Worm (Caenorhabditis elegans) whole organism, early embryonic: ENCODE results near the gene C26F1.1.

Source experiments
- B0310.2 ChIP-seq: sonication (generic microtip); optimal IDR thresholded peaks from 2 replicates; lab custom pipeline; 2016; ENCODE audit warnings: mild to moderate bottlenecking, missing genetic modification characterization, missing compliant biosample characterization
- F13C5.2 ChIP-seq: sonication (generic microtip); optimal IDR thresholded peaks from 2 replicates; lab custom pipeline; 2017; ENCODE audit warnings: mild to moderate bottlenecking, missing genetic modification characterization, inconsistent platforms, missing compliant biosample characterization
- aly-1 ChIP-seq: sonication (generic microtip); optimal IDR thresholded peaks from 2 replicates; lab custom pipeline; 2016; ENCODE audit warnings: missing genetic modification characterization, missing compliant biosample characterization
- ama-1 ChIP-seq: fragments of 150-350 bp; optimal IDR thresholded peaks from 2 replicates; lab custom pipeline; 2014
- ceh-13 ChIP-seq: fragments of 200-800 bp; sonication (Bioruptor generic); optimal IDR thresholded peaks from 2 replicates; lab custom pipeline; 2018; ENCODE audit warnings: mild to moderate bottlenecking, missing genetic modification characterization, missing compliant biosample characterization
- ceh-36 ChIP-seq: sonication (generic microtip); optimal IDR thresholded peaks from 2 replicates; lab custom pipeline; 2016; ENCODE audit warnings: missing genetic modification characterization, inconsistent platforms, missing compliant biosample characterization
- ets-7 ChIP-seq: sonication (generic microtip); optimal IDR thresholded peaks from 2 replicates; lab custom pipeline; 2016; ENCODE audit warnings: missing genotype, missing genetic modification characterization, missing compliant biosample characterization
- flt-1 ChIP-seq: fragments of 200-800 bp; sonication (Bioruptor generic); IDR thresholded peaks from 2 replicates; pipeline ENCODE4 v1.3.6; 2022; ENCODE audit warnings: missing genetic modification characterization, missing compliant biosample characterization
- hmbx-1 ChIP-seq: sonication (generic microtip); optimal IDR thresholded peaks from 2 replicates; lab custom pipeline; 2016; ENCODE audit warnings: mild to moderate bottlenecking, missing genetic modification characterization, missing compliant biosample characterization
- hmg-4 ChIP-seq: fragments of 200-800 bp; sonication (Bioruptor generic); optimal IDR thresholded peaks from 2 replicates; lab custom pipeline; 2018; ENCODE audit warnings: mild to moderate bottlenecking, missing genetic modification characterization, missing compliant biosample characterization
- hnd-1 ChIP-seq: sonication (generic microtip); optimal IDR thresholded peaks from 2 replicates; lab custom pipeline; 2016; ENCODE audit warnings: missing genetic modification characterization, missing compliant biosample characterization
- pes-1 ChIP-seq: fragments of 200-800 bp; sonication (Bioruptor generic); IDR thresholded peaks from 2 replicates; pipeline ENCODE4 v1.3.6; 2022; ENCODE audit warnings: missing genetic modification reagents, missing genetic modification characterization, missing compliant biosample characterization
- scrt-1 ChIP-seq: fragments of 200-800 bp; sonication (Bioruptor generic); IDR thresholded peaks from 2 replicates; pipeline ENCODE4 v1.3.6; 2022; ENCODE audit warnings: missing genetic modification characterization, missing compliant biosample characterization
- sea-1 ChIP-seq: fragments of 200-800 bp; sonication (Bioruptor generic); conservative IDR thresholded peaks from 2 replicates; pipeline ENCODE4 v1.3.6; 2022; ENCODE audit warnings: missing genetic modification characterization, missing compliant biosample characterization
- tbx-11 ChIP-seq: fragments of 200-800 bp; sonication (Bioruptor generic); IDR thresholded peaks from 2 replicates; pipeline ENCODE4 v1.3.6; 2022; ENCODE audit warnings: missing genetic modification characterization, missing compliant biosample characterization
- tbx-37 ChIP-seq: fragments of 200-800 bp; sonication (Bioruptor generic); conservative IDR thresholded peaks from 2 replicates; pipeline ENCODE4 v1.3.6; 2022; ENCODE audit warnings: missing genetic modification reagents, missing genetic modification characterization, missing compliant biosample characterization
- tra-4 ChIP-seq: sonication (generic microtip); optimal IDR thresholded peaks from 2 replicates; lab custom pipeline; 2017; ENCODE audit warnings: missing genetic modification characterization, missing compliant biosample characterization

C26F1.1 gene

DNA sequence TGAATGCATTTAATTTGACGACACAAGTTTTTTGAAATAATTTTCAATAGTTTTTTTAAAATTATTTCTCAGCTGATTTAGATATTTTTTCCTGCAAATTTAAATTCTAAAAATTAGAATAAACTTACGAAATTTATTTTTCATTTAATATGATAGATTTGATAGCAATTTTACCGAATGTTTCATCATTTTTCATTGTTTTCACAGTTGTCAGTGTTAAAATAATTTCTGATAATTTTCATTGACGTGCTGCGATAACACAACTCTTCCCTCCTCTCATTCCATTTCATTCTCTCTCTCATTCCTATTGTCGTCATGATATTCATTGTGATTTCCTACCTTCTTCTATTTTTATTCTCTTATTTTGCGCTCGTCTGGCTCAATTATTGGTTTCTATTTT, 25.0 kb upstream of the C26F1.1 start, which contains the start of gene hint-3:
TSS of gene hint-3 (plus strand) at position 301 of the 400 bp plus-strand sequence.
- TF ChIP-seq ceh-36 (tag; lab: Kevin White, UChicago) (no peak), scrt-1 (no peak), pes-1 (no peak), ets-7 (no peak), flt-1 (GFP tag; lab: Robert Waterston, UW) (no peak), sea-1 (GFP tag; lab: Robert Waterston, UW) (no peak), aly-1 (no peak), hmbx-1 (no peak), tbx-37 (GFP tag; lab: Robert Waterston, UW) (no peak), tra-4 (tag; lab: Kevin White, UChicago) (no peak), B0310.2 (tag; lab: Kevin White, UChicago) (no peak)

DNA sequence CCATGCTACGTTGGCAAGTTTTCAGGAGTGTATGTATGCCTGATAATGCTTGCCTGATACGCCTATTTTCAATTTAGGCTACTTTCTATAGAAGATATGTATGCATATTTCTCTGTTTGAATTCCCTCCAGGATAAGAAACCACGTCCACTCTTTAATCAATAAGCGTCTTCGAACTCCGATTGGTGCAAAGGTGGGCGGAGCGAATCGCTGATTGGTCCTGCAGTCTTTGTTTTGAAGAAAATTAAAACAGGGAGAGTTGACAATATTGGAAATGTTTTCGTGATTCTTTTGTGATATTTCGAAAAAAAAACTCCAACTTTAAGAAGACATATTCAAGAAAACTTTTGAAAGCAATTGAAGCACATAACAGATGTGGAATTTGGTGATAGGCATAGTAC, 23.3 kb upstream of the C26F1.1 start:
- TF ChIP-seq tra-4 (tag; lab: Kevin White, UChicago) = no peak
- TF ChIP-seq hnd-1 = no peak

- no peak for TF ChIP-seq hmg-4
- TF ChIP-seq ets-7 = no peak
- no peak for TF ChIP-seq scrt-1
- no peak for TF ChIP-seq tbx-11 (GFP tag; lab: Robert Waterston, UW)
- TF ChIP-seq sea-1 (GFP tag; lab: Robert Waterston, UW) = no peak
- no peak for TF ChIP-seq tra-4 (tag; lab: Kevin White, UChicago)
- TF ChIP-seq F13C5.2 (tag; lab: Kevin White, UChicago) = no peak
- no peak for TF ChIP-seq ceh-13
- no peak for TF ChIP-seq ama-1
- no peak for TF ChIP-seq tbx-37 (GFP tag; lab: Robert Waterston, UW)
- TF ChIP-seq flt-1 (GFP tag; lab: Robert Waterston, UW) = no peak
- no peak for TF ChIP-seq hmbx-1
- TF ChIP-seq aly-1 = no peak
- no peak for TF ChIP-seq B0310.2 (tag; lab: Kevin White, UChicago)
- TF ChIP-seq pes-1 = no peak
- TF ChIP-seq ceh-36 (tag; lab: Kevin White, UChicago) = no peak
- no peak for TF ChIP-seq hnd-1
These were observed 14.3 kb upstream of the C26F1.1 start, which contains the start of gene frpr-3 for ce11 chrV:7770961-7771360. Gene frpr-3 (plus strand): TSS chrV:7771261.

- no peak for TF ChIP-seq tbx-11 (GFP tag; lab: Robert Waterston, UW)
- TF ChIP-seq tra-4 (tag; lab: Kevin White, UChicago) = no peak
- TF ChIP-seq hmg-4 = no peak
- TF ChIP-seq F13C5.2 (tag; lab: Kevin White, UChicago) = no peak
- TF ChIP-seq tbx-37 (GFP tag; lab: Robert Waterston, UW) = no peak
- TF ChIP-seq aly-1 = no peak
- no peak for TF ChIP-seq flt-1 (GFP tag; lab: Robert Waterston, UW)
- no peak for TF ChIP-seq scrt-1
- no peak for TF ChIP-seq ets-7
- TF ChIP-seq B0310.2 (tag; lab: Kevin White, UChicago) = no peak
- TF ChIP-seq hnd-1 = no peak
- no peak for TF ChIP-seq ama-1
These were observed 11.6 kb upstream of the C26F1.1 start for ce11 chrV:7773647-7774046.

ce11 chrV:7774143-7774595, 11.0 kb upstream of the C26F1.1 start, which contains the start of gene grl-10:
Gene grl-10 (plus strand): TSS chrV:7774545.
- TF ChIP-seq ceh-13 = no peak
- no peak for TF ChIP-seq aly-1
- no peak for TF ChIP-seq hmg-4
- TF ChIP-seq ama-1 = no peak
- no peak for TF ChIP-seq B0310.2 (tag; lab: Kevin White, UChicago)
- no peak for TF ChIP-seq tra-4 (tag; lab: Kevin White, UChicago)
- no peak for TF ChIP-seq hnd-1
- no peak for TF ChIP-seq flt-1 (GFP tag; lab: Robert Waterston, UW)
- no peak for TF ChIP-seq pes-1
- no peak for TF ChIP-seq sea-1 (GFP tag; lab: Robert Waterston, UW)
- TF ChIP-seq hmbx-1 = no peak
- TF ChIP-seq tbx-37 (GFP tag; lab: Robert Waterston, UW) = no peak
- no peak for TF ChIP-seq tbx-11 (GFP tag; lab: Robert Waterston, UW)
- no peak for TF ChIP-seq F13C5.2 (tag; lab: Kevin White, UChicago)
- TF ChIP-seq scrt-1 = no peak
- no peak for TF ChIP-seq ceh-36 (tag; lab: Kevin White, UChicago)
- no peak for TF ChIP-seq ets-7

- TF ChIP-seq flt-1 (GFP tag; lab: Robert Waterston, UW) (no peak), hmg-4 (no peak), ama-1 (no peak), ets-7 (no peak), tbx-37 (GFP tag; lab: Robert Waterston, UW) (no peak)
These were observed 10.0 kb upstream of the C26F1.1 start for ce11 chrV:7775226-7775625.

- TF ChIP-seq flt-1 (GFP tag; lab: Robert Waterston, UW) (peak; percentile 26; the same call in 1 of the 2 replicates), tbx-11 (GFP tag; lab: Robert Waterston, UW) (no peak), hmg-4 (peak; percentile 53), F13C5.2 (tag; lab: Kevin White, UChicago) (peak; percentile 50), pes-1 (peak; percentile 37; the same call in 1 of the 2 replicates), hnd-1 (no peak)
These were observed 9.1 kb upstream of the C26F1.1 start, which contains the start of the genes rpl-39 and rps-30 for ce11 chrV:7776029-7776628. Gene rpl-39 (minus strand): TSS chrV:7776079. Gene rps-30 (plus strand): TSS chrV:7776578.

ce11 chrV:7777098-7777497, 8.1 kb upstream of the C26F1.1 start, which contains the start of gene C26F1.3:
Gene C26F1.3 (plus strand): TSS chrV:7777300.
- TF ChIP-seq B0310.2 (tag; lab: Kevin White, UChicago) (no peak), hnd-1 (no peak), tbx-37 (GFP tag; lab: Robert Waterston, UW) (no peak), tbx-11 (GFP tag; lab: Robert Waterston, UW) (no peak), pes-1 (no peak), sea-1 (GFP tag; lab: Robert Waterston, UW) (no peak), hmg-4 (no peak), tra-4 (tag; lab: Kevin White, UChicago) (no peak), scrt-1 (no peak), ceh-36 (tag; lab: Kevin White, UChicago) (no peak), aly-1 (no peak), hmbx-1 (no peak), ama-1 (no peak)
